Worm (Caenorhabditis elegans): ENCODE data around the gene F10D7.11.

F10D7.11 gene

DNA sequence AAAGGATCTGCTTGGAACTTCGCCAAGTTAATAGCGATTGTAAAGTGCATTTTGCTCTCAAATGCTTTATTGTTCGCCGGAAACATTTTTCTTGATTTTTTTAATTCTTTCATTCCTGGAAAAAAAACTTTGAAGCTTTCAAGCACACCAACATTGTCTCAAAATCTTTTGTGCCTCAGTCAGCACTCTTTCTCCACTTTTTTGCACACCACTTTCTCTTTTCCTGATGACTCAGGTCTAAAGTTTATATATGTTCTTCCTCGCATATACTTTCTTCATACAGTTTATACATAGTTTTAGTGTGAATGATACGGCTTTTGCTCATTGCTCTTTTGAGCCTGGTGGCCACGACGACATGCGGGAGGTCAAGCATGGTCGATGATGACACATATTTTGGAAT, 28.9 kb upstream of the F10D7.11 start, which contains the start of gene C53C11.5:
TSS of gene C53C11.5 (plus strand) at position 301 of the 400 bp plus-strand sequence.
- no peak for TF ChIP-seq alr-1 (tag; optimal IDR thresholded peaks at IDR 0.05; ENCODE audit: borderline replicate concordance)
- no peak for TF ChIP-seq lir-3 (tag; optimal IDR thresholded peaks at IDR 0.05; ENCODE audit: poor library complexity)
- TF ChIP-seq pag-3 (tag; optimal IDR thresholded peaks at IDR 0.05; ENCODE audit: borderline replicate concordance, insufficient read depth) = no peak
- no peak for TF ChIP-seq ceh-88 (GFP tag; IDR thresholded peaks at IDR 0.05)
- no peak for TF ChIP-seq fkh-4 (tag; optimal IDR thresholded peaks at IDR 0.05; ENCODE audit: borderline replicate concordance)
- no peak for TF ChIP-seq nhr-19 (GFP tag; conservative IDR thresholded peaks at IDR 0.05)
- no peak for TF ChIP-seq lin-15B (tag; optimal IDR thresholded peaks at IDR 0.05)
- TF ChIP-seq ets-5 (GFP tag; IDR thresholded peaks at IDR 0.05) = no peak
- no peak for TF ChIP-seq isw-1 (GFP tag; IDR thresholded peaks at IDR 0.05)
- TF ChIP-seq mef-2 (tag; optimal IDR thresholded peaks at IDR 0.05) = no peak
- TF ChIP-seq nhr-84 (tag; optimal IDR thresholded peaks at IDR 0.05) = no peak
- TF ChIP-seq ama-1 (optimal IDR thresholded peaks at IDR 0.05) = no peak
- no peak for TF ChIP-seq nhr-237 (tag; optimal IDR thresholded peaks at IDR 0.05)
- no peak for TF ChIP-seq egl-27 (tag; optimal IDR thresholded peaks at IDR 0.05)
- no peak for TF ChIP-seq nhr-71 (tag; optimal IDR thresholded peaks at IDR 0.05)
- no peak for TF ChIP-seq elt-3 (tag; optimal IDR thresholded peaks at IDR 0.05)
- TF ChIP-seq nhr-77 (tag; optimal IDR thresholded peaks at IDR 0.05) = no peak
- no peak for TF ChIP-seq nhr-85 (tag)
- TF ChIP-seq sup-37 (GFP tag; optimal IDR thresholded peaks at IDR 0.05) = no peak

DNA sequence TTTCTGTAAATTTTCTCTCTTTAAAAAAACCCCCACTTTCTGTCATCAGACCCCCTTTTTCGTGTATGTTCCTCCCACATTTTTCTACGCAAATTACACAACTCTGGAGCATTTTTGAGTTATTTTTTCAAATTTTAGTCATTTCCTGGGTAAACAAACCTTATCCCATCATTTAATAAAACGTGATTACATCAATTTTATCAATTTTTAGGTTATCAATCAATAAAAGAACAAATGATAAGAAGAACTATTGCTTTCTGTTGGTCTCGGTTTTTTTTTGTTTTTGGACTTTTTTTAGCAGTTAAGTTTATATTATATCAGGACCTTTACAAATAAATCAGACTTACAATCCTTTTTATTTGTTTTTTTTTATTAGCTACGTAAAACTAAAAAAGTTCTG, 26.3 kb upstream of the F10D7.11 start, which contains the start of gene C53C11.2:
TSS of gene C53C11.2 (plus strand) at position 284 of the 400 bp plus-strand sequence.
- TF ChIP-seq unc-86 (tag; optimal IDR thresholded peaks at IDR 0.05) (no peak), rnt-1 (tag; optimal IDR thresholded peaks at IDR 0.05) (no peak), elt-2 (tag; optimal IDR thresholded peaks at IDR 0.05) (peak; percentile 26), mep-1 (tag; optimal IDR thresholded peaks at IDR 0.05) (no peak), tlp-1 (tag; optimal IDR thresholded peaks at IDR 0.05) (peak; percentile 36), aly-2 (tag; optimal IDR thresholded peaks at IDR 0.05) (no peak)

DNA sequence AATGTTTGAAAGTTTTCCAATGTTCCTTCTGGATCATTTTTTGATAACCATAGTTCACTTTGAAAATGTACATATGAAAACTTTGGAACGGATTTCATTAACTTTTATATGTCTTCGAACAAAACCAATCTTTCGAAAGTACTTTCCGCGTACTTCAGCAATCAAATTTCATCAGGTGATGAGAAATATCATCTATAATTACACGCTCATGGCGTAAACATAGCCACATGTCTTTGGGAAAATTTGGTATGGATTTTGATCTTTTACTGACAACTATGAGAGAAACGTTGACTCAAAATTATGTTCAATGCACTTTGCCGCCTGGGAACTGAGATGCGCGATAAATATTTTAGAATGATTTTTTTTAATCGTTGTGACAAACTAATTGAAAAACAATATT, 23.7 kb upstream of the F10D7.11 start:
- no peak for TF ChIP-seq nhr-237 (tag; optimal IDR thresholded peaks at IDR 0.05)
- peak; percentile 27 for TF ChIP-seq fkh-10 (GFP tag; optimal IDR thresholded peaks at IDR 0.05)
- no peak for TF ChIP-seq nhr-12 (tag; optimal IDR thresholded peaks at IDR 0.05)
- TF ChIP-seq fkh-8 (tag; optimal IDR thresholded peaks at IDR 0.05) = peak; percentile 56

DNA sequence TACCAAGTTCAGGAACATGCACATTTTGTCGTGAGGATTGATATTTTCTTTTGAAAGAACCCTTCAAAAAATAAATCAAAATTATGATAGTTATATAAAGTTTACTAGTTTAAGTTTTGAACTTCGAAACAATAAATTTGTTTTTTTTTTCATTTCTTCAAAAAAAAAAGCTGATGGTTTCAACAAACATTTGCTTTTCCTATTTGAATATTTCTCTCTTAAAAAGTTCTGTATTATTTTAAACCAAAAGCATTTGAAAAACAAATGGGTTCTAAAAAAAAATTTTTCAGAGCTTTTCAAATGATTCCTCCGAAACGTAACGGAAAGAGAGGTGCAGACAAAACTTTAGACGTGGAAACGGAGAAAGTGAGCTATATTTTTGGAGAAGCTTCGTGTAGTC, 22.1 kb upstream of the F10D7.11 start, which contains the start of gene C53C11.1:
TSS of gene C53C11.1 (plus strand) at position 301 of the 400 bp plus-strand sequence.
- TF ChIP-seq tbx-2 (tag; optimal IDR thresholded peaks at IDR 0.05) (no peak), C16A3.4 (tag; optimal IDR thresholded peaks at IDR 0.05) (no peak), hpl-2 (GFP tag; optimal IDR thresholded peaks at IDR 0.05) (no peak), nhr-71 (tag; optimal IDR thresholded peaks at IDR 0.05) (no peak), unc-62 (GFP tag; optimal IDR thresholded peaks at IDR 0.05) (no peak), tlp-1 (tag; optimal IDR thresholded peaks at IDR 0.05) (no peak)

DNA sequence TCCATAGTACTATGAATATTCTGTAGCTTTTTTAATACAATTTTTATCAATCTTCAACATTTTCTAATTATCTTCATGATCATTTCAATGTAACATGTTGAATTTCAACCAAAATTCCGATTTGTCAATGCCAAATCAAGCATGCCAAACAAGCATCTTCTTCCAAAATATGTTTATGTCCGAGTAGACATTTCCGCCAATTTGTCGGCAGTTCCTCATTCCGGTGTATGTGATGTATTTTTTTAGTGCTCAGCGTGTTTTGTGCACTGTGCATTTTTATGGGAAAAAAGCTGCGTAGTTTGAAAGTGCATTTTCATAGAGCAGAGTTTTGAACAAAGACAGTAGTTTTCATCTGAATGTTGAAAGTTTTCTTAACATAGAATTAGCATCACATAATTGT, 13.2 kb upstream of the F10D7.11 start:
- TF ChIP-seq nhr-90 (tag; optimal IDR thresholded peaks at IDR 0.05; ENCODE audit: poor library complexity) (no peak), egl-27 (tag; optimal IDR thresholded peaks at IDR 0.05) (no peak), hlh-17 (GFP tag; optimal IDR thresholded peaks at IDR 0.05; ENCODE audit: borderline replicate concordance) (no peak), snpc-4 (tag; optimal IDR thresholded peaks at IDR 0.05) (no peak), zip-4 (GFP tag; optimal IDR thresholded peaks at IDR 0.05) (no peak), ces-1 (GFP tag; optimal IDR thresholded peaks at IDR 0.05) (no peak), egl-13 (tag; optimal IDR thresholded peaks at IDR 0.05) (no peak), elt-2 (tag; optimal IDR thresholded peaks at IDR 0.05) (no peak), ceh-90 (tag; optimal IDR thresholded peaks at IDR 0.05) (no peak), unc-30 (tag; optimal IDR thresholded peaks at IDR 0.05) (no peak), nhr-19 (GFP tag; conservative IDR thresholded peaks at IDR 0.05) (no peak), aly-2 (tag; optimal IDR thresholded peaks at IDR 0.05) (no peak), nhr-77 (tag; optimal IDR thresholded peaks at IDR 0.05) (no peak), unc-62 (GFP tag; optimal IDR thresholded peaks at IDR 0.05) (no peak), nhr-11 (tag; optimal IDR thresholded peaks at IDR 0.05) (no peak)
